Fruit fly (Drosophila melanogaster) Kc167 (cell line): Measurements from ENCODE around the gene PCNA2.

ENCODE experiments used
- Myc ChIP-seq: fragments of >200 bp; optimal IDR thresholded peaks from 2 replicates; lab custom pipeline; 2017; ENCODE audit warnings: missing external identifiers
- Sin3A ChIP-seq: fragments of >200 bp; optimal IDR thresholded peaks from 2 replicates; lab custom pipeline; 2018; ENCODE audit warnings: missing external identifiers
- h ChIP-seq: fragments of >200 bp; optimal IDR thresholded peaks from 3 replicates; lab custom pipeline; 2018; ENCODE audit warnings: missing external identifiers
- insv ChIP-seq: fragments of >200 bp; optimal IDR thresholded peaks from 3 replicates; lab custom pipeline; 2018; ENCODE audit warnings: missing external identifiers
- psq ChIP-seq: fragments of >200 bp; optimal IDR thresholded peaks from 2 replicates; lab custom pipeline; 2017; ENCODE audit warnings: missing external identifiers

dm6 chr2L:19571574-19572495, 12.0 kb downstream of the PCNA2 start:
- TF ChIP-seq insv = no peak
- TF ChIP-seq h (lab: Kevin White, UChicago) = no peak
- TF ChIP-seq Sin3A (lab: Kevin White, UChicago) = no peak
- no peak for TF ChIP-seq psq
- no peak for TF ChIP-seq Myc (lab: Kevin White, UChicago)
